Worm (Caenorhabditis elegans) whole organism, L1 larva: ENCODE data around the gene C46F9.6.

Experiments used
- C04F5.9 ChIP-seq: sonication (generic microtip); optimal IDR thresholded peaks from 2 replicates; lab custom pipeline; 2016; ENCODE audit warnings: missing genetic modification characterization, missing compliant biosample characterization
- C16A3.4 ChIP-seq: fragments of 150-350 bp; optimal IDR thresholded peaks from 2 replicates; lab custom pipeline; 2014; ENCODE audit warnings: missing biosample characterization, missing genetic modification characterization
- F16B12.6 ChIP-seq: fragments of 150-350 bp; optimal IDR thresholded peaks from 2 replicates; lab custom pipeline; 2014; ENCODE audit warnings: missing biosample characterization, missing genetic modification characterization
- aly-2 ChIP-seq: fragments of 150-350 bp; optimal IDR thresholded peaks from 2 replicates; lab custom pipeline; 2014; ENCODE audit warnings: missing biosample characterization, missing genetic modification characterization
- blmp-1 ChIP-seq: fragments of 150-350 bp; optimal IDR thresholded peaks from 2 replicates; lab custom pipeline; 2014; ENCODE audit warnings: missing biosample characterization, missing genetic modification characterization
- dsc-1 ChIP-seq: sonication (generic microtip); optimal IDR thresholded peaks from 2 replicates; lab custom pipeline; 2016; ENCODE audit warnings: mild to moderate bottlenecking, missing genetic modification characterization, missing compliant biosample characterization
- efl-1 ChIP-seq, 4 experiments: fragments of 150-350 bp; optimal IDR thresholded peaks in 3 of 4; peaks in 1 of 4; 1 replicate in 1 of 4; 2 replicates in 3 of 4; lab custom pipeline; 2014; ENCODE audit warnings: missing biosample characterization in 2 of 4, missing genetic modification characterization in 2 of 4, missing genetic modification reagents in 2 of 4
- elt-2 ChIP-seq: sonication (generic microtip); optimal IDR thresholded peaks from 2 replicates; lab custom pipeline; 2016; ENCODE audit warnings: missing genetic modification characterization, mild to moderate bottlenecking, inconsistent platforms, missing compliant biosample characterization, missing genetic modification reagents
- elt-3 ChIP-seq, 6 experiments: fragments of 150-350 bp in 1 of 6; sonication (generic microtip); optimal IDR thresholded peaks; 2 replicates each; lab custom pipeline; 2017 to 2018; ENCODE audit warnings: missing biosample characterization in 6 of 6, missing genetic modification characterization in 6 of 6, inconsistent platforms in 1 of 6
- ets-5 ChIP-seq: fragments of 200-800 bp; sonication (Bioruptor generic); IDR thresholded peaks from 2 replicates; pipeline ENCODE4 v1.3.6; 2022; ENCODE audit warnings: missing genetic modification characterization, missing compliant biosample characterization
- fkh-4 ChIP-seq: sonication (generic microtip); optimal IDR thresholded peaks from 2 replicates; lab custom pipeline; 2016; ENCODE audit warnings: missing compliant biosample characterization, missing genetic modification characterization, borderline replicate concordance
- fos-1 ChIP-seq: fragments of 150-350 bp; optimal IDR thresholded peaks from 2 replicates; lab custom pipeline; 2014; ENCODE audit warnings: missing biosample characterization, missing genetic modification characterization
- grh-1 ChIP-seq: fragments of 200-800 bp; sonication (Bioruptor generic); IDR thresholded peaks from 2 replicates; pipeline ENCODE4 v1.3.6; 2022; ENCODE audit warnings: missing genetic modification reagents, missing genetic modification characterization, missing compliant biosample characterization
- hlh-17 ChIP-seq: fragments of 200-800 bp; sonication (Bioruptor generic); optimal IDR thresholded peaks from 2 replicates; lab custom pipeline; 2018; ENCODE audit warnings: missing genetic modification characterization, mild to moderate bottlenecking, missing compliant biosample characterization, moderate library complexity, borderline replicate concordance
- lin-13 ChIP-seq: fragments of 150-350 bp; optimal IDR thresholded peaks from 2 replicates; lab custom pipeline; 2014; ENCODE audit warnings: missing biosample characterization, missing genetic modification reagents, missing genetic modification characterization
- lin-14 ChIP-seq: fragments of 200-800 bp; sonication (Bioruptor generic); optimal IDR thresholded peaks from 2 replicates; lab custom pipeline; 2018; ENCODE audit warnings: mild to moderate bottlenecking, missing genetic modification characterization, moderate library complexity, missing compliant biosample characterization
- lin-15B ChIP-seq: fragments of 150-350 bp; sonication (generic microtip); optimal IDR thresholded peaks from 3 replicates; lab custom pipeline; 2014; ENCODE audit warnings: missing biosample characterization, missing genetic modification characterization
- lin-35 ChIP-seq, 2 experiments: fragments of 150-350 bp; optimal IDR thresholded peaks; 2 replicates each; lab custom pipeline; 2014; ENCODE audit warnings: missing biosample characterization in 2 of 2, missing genetic modification characterization in 2 of 2, missing genetic modification reagents in 2 of 2
- lin-39 ChIP-seq: fragments of 150-350 bp; optimal IDR thresholded peaks from 2 replicates; lab custom pipeline; 2014; ENCODE audit warnings: missing biosample characterization, missing genetic modification reagents, missing genetic modification characterization
- lir-3 ChIP-seq: sonication (generic microtip); optimal IDR thresholded peaks from 2 replicates; lab custom pipeline; 2016; ENCODE audit warnings: mild to moderate bottlenecking, missing genetic modification characterization, moderate library complexity, missing compliant biosample characterization; ENCODE audit not compliant: poor library complexity
- mab-9 ChIP-seq: fragments of 200-800 bp; sonication (Bioruptor generic); IDR thresholded peaks from 2 replicates; pipeline ENCODE4 v1.3.6; 2022; ENCODE audit warnings: missing genetic modification reagents, missing genetic modification characterization, missing compliant biosample characterization
- nhr-11 ChIP-seq: fragments of 150-350 bp; optimal IDR thresholded peaks from 2 replicates; lab custom pipeline; 2014; ENCODE audit warnings: missing biosample characterization, missing genetic modification characterization
- nhr-76 ChIP-seq: sonication (generic microtip); optimal IDR thresholded peaks from 2 replicates; lab custom pipeline; 2017; ENCODE audit warnings: missing biosample characterization, missing genetic modification characterization
- nhr-90 ChIP-seq: sonication (generic microtip); optimal IDR thresholded peaks from 2 replicates; lab custom pipeline; 2016; ENCODE audit warnings: mild to moderate bottlenecking, missing genetic modification characterization, missing compliant biosample characterization; ENCODE audit not compliant: poor library complexity
- pag-3 ChIP-seq: sonication (generic microtip); optimal IDR thresholded peaks from 2 replicates; lab custom pipeline; 2017; ENCODE audit warnings: missing genetic modification characterization, mild to moderate bottlenecking, missing compliant biosample characterization, antibody characterized with exemption, borderline replicate concordance; ENCODE audit not compliant: insufficient read depth
- pax-3 ChIP-seq: fragments of 200-800 bp; sonication (Bioruptor generic); optimal IDR thresholded peaks from 2 replicates; lab custom pipeline; 2018; ENCODE audit warnings: mild to moderate bottlenecking, missing genetic modification characterization, moderate library complexity, missing compliant biosample characterization
- rnt-1 ChIP-seq: sonication (generic microtip); optimal IDR thresholded peaks from 2 replicates; lab custom pipeline; 2016; ENCODE audit warnings: mild to moderate bottlenecking, missing genetic modification characterization, moderate library complexity, missing compliant biosample characterization
- skn-1 ChIP-seq: fragments of 150-350 bp; optimal IDR thresholded peaks from 2 replicates; lab custom pipeline; 2014; ENCODE audit warnings: missing biosample characterization, missing genetic modification characterization
- sox-4 ChIP-seq: sonication (generic microtip); optimal IDR thresholded peaks from 2 replicates; lab custom pipeline; 2016; ENCODE audit warnings: missing genetic modification characterization, missing compliant biosample characterization
- sptf-1 ChIP-seq: fragments of 150-350 bp; optimal IDR thresholded peaks from 2 replicates; lab custom pipeline; 2014; ENCODE audit warnings: missing biosample characterization, missing genetic modification characterization
- swsn-7 ChIP-seq: sonication (generic microtip); optimal IDR thresholded peaks from 2 replicates; lab custom pipeline; 2016; ENCODE audit warnings: missing genetic modification characterization, missing compliant biosample characterization
- unc-62 ChIP-seq: fragments of 150-350 bp; optimal IDR thresholded peaks from 2 replicates; lab custom pipeline; 2014; ENCODE audit warnings: missing biosample characterization, missing genetic modification reagents, missing genetic modification characterization
- unc-98 ChIP-seq: fragments of 200-800 bp; sonication (Bioruptor generic); IDR thresholded peaks from 2 replicates; pipeline ENCODE4 v1.3.6; 2022; ENCODE audit warnings: missing genetic modification characterization, missing compliant biosample characterization
- xbp-1 ChIP-seq: sonication (generic microtip); optimal IDR thresholded peaks from 2 replicates; lab custom pipeline; 2016; ENCODE audit warnings: missing genetic modification characterization, missing compliant biosample characterization
- zag-1 ChIP-seq: fragments of 150-350 bp; optimal IDR thresholded peaks from 2 replicates; lab custom pipeline; 2014; ENCODE audit warnings: missing biosample characterization, missing genetic modification characterization
- ztf-4 ChIP-seq: fragments of 150-350 bp; optimal IDR thresholded peaks from 2 replicates; lab custom pipeline; 2014; ENCODE audit warnings: missing biosample characterization, missing genetic modification characterization

The C46F9.6 gene

DNA sequence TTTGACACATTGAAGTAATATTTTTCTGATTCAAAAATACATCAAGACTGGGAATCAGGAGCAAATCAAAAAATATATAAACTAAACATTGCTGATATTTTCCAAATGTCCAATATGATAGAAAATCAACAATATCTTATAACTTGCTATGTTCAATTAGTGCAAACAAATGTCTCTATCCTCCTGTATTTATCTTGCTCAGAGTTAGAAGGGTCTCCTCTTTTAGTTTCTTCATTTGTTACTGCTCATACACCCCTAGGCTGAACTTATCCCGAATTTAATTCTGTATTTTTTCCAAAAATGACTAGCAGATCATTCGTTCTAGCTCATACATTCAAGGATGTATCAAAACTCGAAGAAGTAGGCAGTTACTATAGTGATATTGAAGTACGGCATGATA lies 3.9 kb downstream of the C46F9.6 start, which contains the start of gene math-23:
Gene math-23 (plus strand): TSS at position 301 of the 400 bp plus-strand sequence.
- TF ChIP-seq skn-1 (no peak), mab-9 (GFP tag; lab: Robert Waterston, UW) (no peak), ztf-4 (tag; lab: Kevin White, UChicago) (no peak), pag-3 (tag; lab: Kevin White, UChicago) (no peak), fos-1 (no peak), lir-3 (tag; lab: Kevin White, UChicago) (no peak), dsc-1 (tag; lab: Kevin White, UChicago) (no peak)

DNA sequence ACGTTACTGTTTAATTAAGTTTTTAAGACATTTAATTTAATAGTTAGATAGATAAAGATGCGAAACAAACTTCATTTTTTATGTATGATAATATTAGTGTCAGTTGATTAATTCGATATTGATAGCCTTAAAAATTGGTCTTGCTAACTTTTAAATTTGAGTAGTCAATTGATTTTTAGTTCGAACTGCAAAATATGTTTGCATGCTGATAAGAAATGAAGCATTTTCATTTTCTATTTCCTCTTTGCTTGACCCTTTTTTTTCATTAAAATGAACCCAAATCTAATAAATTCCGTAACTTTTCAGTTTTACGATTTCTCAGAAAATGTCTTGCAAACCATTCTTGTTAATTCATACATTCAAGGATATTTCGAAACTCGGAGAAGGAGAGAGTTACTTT lies 7.1 kb downstream of the C46F9.6 start, which contains the start of gene math-22:
Gene math-22 (plus strand): TSS at position 301 of the 400 bp plus-strand sequence.
- TF ChIP-seq lin-13 (no peak), F16B12.6 (tag; lab: Kevin White, UChicago) (no peak), grh-1 (GFP tag; lab: Robert Waterston, UW) (no peak), efl-1 (optimal IDR thresholded peaks at IDR 0.05; lab: Kevin White, UChicago) (no peak), efl-1 (GFP tag; optimal IDR thresholded peaks at IDR 0.05 in 1 of 2; lab: Kevin White, UChicago) (no peak), rnt-1 (tag; lab: Kevin White, UChicago) (no peak), fkh-4 (no peak), hlh-17 (GFP tag; lab: Kevin White, UChicago) (no peak), unc-62 (GFP tag; lab: Kevin White, UChicago) (no peak), lin-15B (no peak), swsn-7 (tag; lab: Kevin White, UChicago) (no peak), nhr-11 (tag; lab: Kevin White, UChicago) (no peak)

DNA sequence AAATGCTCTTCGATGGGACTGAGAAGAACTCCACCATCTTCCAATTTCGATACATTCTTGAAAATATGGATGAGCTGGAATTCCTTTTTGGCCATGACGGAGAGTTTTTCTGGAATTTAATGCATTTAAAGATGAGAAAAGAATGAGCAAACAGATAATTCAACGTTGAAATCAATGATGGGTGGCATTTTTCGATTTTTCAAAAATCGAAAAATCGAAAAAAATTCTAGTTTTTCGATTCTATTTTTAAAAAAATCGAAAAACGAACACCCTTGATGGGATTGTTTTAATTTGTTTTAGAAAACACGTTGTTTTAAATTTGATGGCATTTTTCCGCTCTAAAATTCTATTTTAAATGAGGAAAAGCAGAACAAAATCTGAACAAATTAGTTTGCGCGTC lies 14.7 kb downstream of the C46F9.6 start, which contains the start of gene math-31:
Gene math-31 (minus strand): TSS at position 101 of the 400 bp plus-strand sequence.
- TF ChIP-seq xbp-1 (tag; lab: Kevin White, UChicago) (no peak), C16A3.4 (tag; lab: Kevin White, UChicago) (no peak), nhr-11 (tag; lab: Kevin White, UChicago) (no peak), grh-1 (GFP tag; lab: Robert Waterston, UW) (no peak), ets-5 (GFP tag; lab: Robert Waterston, UW) (no peak), unc-98 (GFP tag; lab: Robert Waterston, UW) (no peak), lin-35 (GFP tag; optimal IDR thresholded peaks at IDR 0.05; lab: Kevin White, UChicago) (no peak)

DNA sequence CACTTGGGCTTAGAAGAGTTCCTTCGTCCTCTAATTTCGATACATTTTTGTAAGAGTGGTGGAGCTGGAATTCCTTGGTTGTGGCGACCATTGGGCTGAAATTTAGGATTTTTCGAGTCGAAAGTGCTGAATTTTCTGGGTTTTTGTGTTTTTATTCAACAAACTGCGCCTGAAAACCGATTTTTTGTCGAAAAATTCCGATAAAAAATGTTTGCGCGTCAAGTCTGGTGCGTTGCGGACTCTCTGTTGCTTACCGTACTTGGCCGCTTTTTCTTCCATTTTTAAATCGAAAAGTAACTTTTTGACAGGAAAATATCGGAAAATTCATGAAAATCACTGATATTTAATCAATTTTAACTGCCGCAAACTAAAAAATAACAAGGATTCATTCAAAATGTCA lies 19.8 kb downstream of the C46F9.6 start, which contains the start of gene bath-4:
Gene bath-4 (minus strand): TSS at position 101 of the 400 bp plus-strand sequence.
- TF ChIP-seq hlh-17 (GFP tag; lab: Kevin White, UChicago) (no peak), sptf-1 (tag; lab: Kevin White, UChicago) (no peak), elt-3 (tag; optimal IDR thresholded peaks at IDR 0.05; lab: Kevin White, UChicago) (no peak), sox-4 (no peak), pax-3 (tag; lab: Kevin White, UChicago) (no peak), lin-39 (tag; lab: Kevin White, UChicago) (no peak), skn-1 (no peak), lin-13 (no peak), elt-2 (tag; lab: Kevin White, UChicago) (no peak), efl-1 (optimal IDR thresholded peaks at IDR 0.05; lab: Kevin White, UChicago) (no peak), efl-1 (GFP tag; optimal IDR thresholded peaks at IDR 0.05 in 1 of 2; lab: Kevin White, UChicago) (no peak), nhr-76 (tag; lab: Kevin White, UChicago) (no peak), blmp-1 (tag; lab: Kevin White, UChicago) (no peak), C04F5.9 (tag; lab: Kevin White, UChicago) (no peak), aly-2 (tag; lab: Kevin White, UChicago) (no peak), nhr-90 (no peak), zag-1 (tag; lab: Kevin White, UChicago) (no peak), lin-14 (GFP tag; lab: Kevin White, UChicago) (no peak), xbp-1 (tag; lab: Kevin White, UChicago) (no peak)
